Fruit fly (Drosophila melanogaster): ENCODE measurements around the gene CG8191.

- TF ChIP-seq EcR (GFP tag; optimal IDR thresholded peaks at IDR 0.05) (no peak), Dll (optimal IDR thresholded peaks at IDR 0.05) (no peak)
Observed at dm6 chrX:15762723-15763122, 30.7 kb downstream of the CG8191 start, which contains the start of gene Polr3A.

Measured in whole organism.